Worm (Caenorhabditis elegans) whole organism, L2 larva: ENCODE data around the gene zgpa-1.

Source experiments
- C34F6.9 ChIP-seq: fragments of 150-350 bp; optimal IDR thresholded peaks from 2 replicates; lab custom pipeline; 2014; ENCODE audit warnings: missing biosample characterization, missing genetic modification characterization
- F13H6.1 ChIP-seq: sonication (generic microtip); optimal IDR thresholded peaks from 2 replicates; lab custom pipeline; 2016; ENCODE audit warnings: missing genetic modification characterization, missing compliant biosample characterization
- R02D3.7 ChIP-seq: fragments of 150-350 bp; optimal IDR thresholded peaks from 2 replicates; lab custom pipeline; 2014; ENCODE audit warnings: missing biosample characterization, missing genetic modification characterization
- Y55F3AM.14 ChIP-seq: fragments of 200-800 bp; sonication (Bioruptor generic); optimal IDR thresholded peaks from 2 replicates; lab custom pipeline; 2018; ENCODE audit warnings: mild to moderate bottlenecking, missing genetic modification characterization, missing compliant biosample characterization
- alr-1 ChIP-seq: fragments of 150-350 bp; optimal IDR thresholded peaks from 2 replicates; lab custom pipeline; 2014; ENCODE audit warnings: missing biosample characterization, missing genetic modification characterization
- aly-2 ChIP-seq: fragments of 150-350 bp; optimal IDR thresholded peaks from 2 replicates; lab custom pipeline; 2014; ENCODE audit warnings: missing biosample characterization, missing genetic modification characterization
- blmp-1 ChIP-seq: sonication (generic microtip); optimal IDR thresholded peaks from 2 replicates; lab custom pipeline; 2017; ENCODE audit warnings: missing genetic modification characterization, mild to moderate bottlenecking, missing compliant biosample characterization, antibody characterized with exemption, moderate library complexity; ENCODE audit not compliant: insufficient read depth
- ceh-82 ChIP-seq: fragments of 150-350 bp; optimal IDR thresholded peaks from 2 replicates; lab custom pipeline; 2014; ENCODE audit warnings: missing biosample characterization, missing genetic modification characterization
- crh-2 ChIP-seq: sonication (generic microtip); optimal IDR thresholded peaks from 2 replicates; lab custom pipeline; 2017; ENCODE audit warnings: missing biosample characterization, missing genetic modification characterization
- dmd-4 ChIP-seq: sonication (generic microtip); optimal IDR thresholded peaks from 2 replicates; lab custom pipeline; 2017; ENCODE audit warnings: missing biosample characterization, missing genetic modification characterization
- egl-27 ChIP-seq: sonication (generic microtip); optimal IDR thresholded peaks from 3 replicates; lab custom pipeline; 2017; ENCODE audit warnings: missing biosample characterization, missing genetic modification reagents, missing genetic modification characterization
- elt-1 ChIP-seq: fragments of 150-350 bp; optimal IDR thresholded peaks from 2 replicates; lab custom pipeline; 2014; ENCODE audit warnings: missing biosample characterization, missing genetic modification characterization
- elt-3 ChIP-seq: sonication (generic microtip); optimal IDR thresholded peaks from 2 replicates; lab custom pipeline; 2017; ENCODE audit warnings: missing biosample characterization, missing genetic modification characterization
- fos-1 ChIP-seq: fragments of 150-350 bp; optimal IDR thresholded peaks from 2 replicates; lab custom pipeline; 2014; ENCODE audit warnings: missing biosample characterization, missing genetic modification characterization
- gmeb-1 ChIP-seq: fragments of 150-350 bp; optimal IDR thresholded peaks from 2 replicates; lab custom pipeline; 2014; ENCODE audit warnings: missing biosample characterization, missing genetic modification characterization
- lin-13 ChIP-seq: fragments of 150-350 bp; optimal IDR thresholded peaks from 2 replicates; lab custom pipeline; 2014; ENCODE audit warnings: missing biosample characterization, missing genetic modification reagents, missing genetic modification characterization
- lin-39 ChIP-seq: fragments of 150-350 bp; optimal IDR thresholded peaks from 2 replicates; lab custom pipeline; 2014; ENCODE audit warnings: missing biosample characterization, missing genetic modification reagents, missing genetic modification characterization
- lsy-2 ChIP-seq, 2 experiments: fragments of 150-350 bp in 1 of 2; sonication (generic microtip) in 1 of 2; optimal IDR thresholded peaks; 2 replicates each; lab custom pipeline; 2014 to 2017; ENCODE audit warnings: missing biosample characterization in 2 of 2, missing genetic modification characterization in 2 of 2
- mab-5 ChIP-seq: fragments of 150-350 bp; optimal IDR thresholded peaks from 2 replicates; lab custom pipeline; 2014; ENCODE audit warnings: missing biosample characterization, missing genetic modification characterization
- mbf-1 ChIP-seq: sonication (generic microtip); optimal IDR thresholded peaks from 2 replicates; lab custom pipeline; 2017; ENCODE audit warnings: missing biosample characterization, missing genetic modification characterization
- nhr-10 ChIP-seq: sonication (generic microtip); optimal IDR thresholded peaks from 2 replicates; lab custom pipeline; 2017; ENCODE audit warnings: missing biosample characterization, missing genetic modification characterization
- nhr-11 ChIP-seq: fragments of 150-350 bp; optimal IDR thresholded peaks from 2 replicates; lab custom pipeline; 2014; ENCODE audit warnings: missing biosample characterization, missing genetic modification characterization
- nhr-21 ChIP-seq: fragments of 150-350 bp; optimal IDR thresholded peaks from 2 replicates; lab custom pipeline; 2014; ENCODE audit warnings: missing biosample characterization, missing genetic modification characterization
- nhr-23 ChIP-seq: fragments of 150-350 bp; optimal IDR thresholded peaks from 2 replicates; lab custom pipeline; 2014; ENCODE audit warnings: missing biosample characterization, missing genetic modification reagents, missing genetic modification characterization
- nhr-237 ChIP-seq: fragments of 150-350 bp; optimal IDR thresholded peaks from 2 replicates; lab custom pipeline; 2014; ENCODE audit warnings: missing biosample characterization, missing genetic modification characterization
- nhr-25 ChIP-seq: fragments of 150-350 bp; sonication (generic microtip); optimal IDR thresholded peaks from 3 replicates; lab custom pipeline; 2014; ENCODE audit warnings: missing biosample characterization, missing genetic modification characterization
- nhr-6 ChIP-seq: fragments of 150-350 bp; optimal IDR thresholded peaks from 2 replicates; lab custom pipeline; 2014; ENCODE audit warnings: missing biosample characterization, missing genetic modification characterization
- nhr-77 ChIP-seq: fragments of 150-350 bp; optimal IDR thresholded peaks from 2 replicates; lab custom pipeline; 2014; ENCODE audit warnings: missing biosample characterization, missing genetic modification characterization
- peb-1 ChIP-seq: fragments of 150-350 bp; optimal IDR thresholded peaks from 2 replicates; lab custom pipeline; 2014; ENCODE audit warnings: missing biosample characterization, missing genetic modification characterization
- skn-1 ChIP-seq: sonication (generic microtip); optimal IDR thresholded peaks from 2 replicates; lab custom pipeline; 2017; ENCODE audit warnings: missing biosample characterization, missing genetic modification characterization
- sma-3 ChIP-seq: sonication (generic microtip); optimal IDR thresholded peaks from 2 replicates; lab custom pipeline; 2016; ENCODE audit warnings: missing genetic modification reagents, missing genetic modification characterization, missing compliant biosample characterization
- sma-9 ChIP-seq, 2 experiments: fragments of 150-350 bp in 1 of 2; sonication (generic microtip) in 1 of 2; optimal IDR thresholded peaks; 2 replicates each; lab custom pipeline; 2014 to 2016; ENCODE audit warnings: missing genetic modification characterization in 2 of 2, mild to moderate bottlenecking in 1 of 2, missing biosample characterization in 1 of 2, missing compliant biosample characterization in 1 of 2, missing genetic modification reagents in 1 of 2, moderate library complexity in 1 of 2
- snpc-4 ChIP-seq: fragments of 150-350 bp; optimal IDR thresholded peaks from 2 replicates; lab custom pipeline; 2014; ENCODE audit warnings: missing biosample characterization, missing genetic modification characterization
- unc-39 ChIP-seq: fragments of 150-350 bp; optimal IDR thresholded peaks from 2 replicates; lab custom pipeline; 2014; ENCODE audit warnings: missing biosample characterization, missing genetic modification characterization
- unc-55 ChIP-seq: fragments of 150-350 bp; sonication (generic microtip); optimal IDR thresholded peaks from 3 replicates; lab custom pipeline; 2014; ENCODE audit warnings: missing biosample characterization, missing genetic modification reagents, missing genetic modification characterization
- unc-62 ChIP-seq: fragments of 150-350 bp; optimal IDR thresholded peaks from 2 replicates; lab custom pipeline; 2014; ENCODE audit warnings: missing biosample characterization, missing genetic modification reagents, missing genetic modification characterization
- zag-1 ChIP-seq: fragments of 150-350 bp; optimal IDR thresholded peaks from 2 replicates; lab custom pipeline; 2014; ENCODE audit warnings: missing biosample characterization, missing genetic modification characterization
- ztf-1 ChIP-seq: fragments of 200-800 bp; sonication (Bioruptor generic); conservative IDR thresholded peaks from 2 replicates; pipeline ENCODE4 v1.3.6; 2022; ENCODE audit warnings: missing genetic modification characterization, missing compliant biosample characterization
- ztf-11 ChIP-seq: sonication (generic microtip); optimal IDR thresholded peaks from 2 replicates; lab custom pipeline; 2017; ENCODE audit warnings: missing biosample characterization, missing genetic modification characterization
- ztf-4 ChIP-seq: fragments of 150-350 bp; optimal IDR thresholded peaks from 2 replicates; lab custom pipeline; 2014; ENCODE audit warnings: missing biosample characterization, missing genetic modification characterization

The zgpa-1 gene

ce11 chrIV:7812709-7813108 lies at the start of gene zgpa-1:
Gene zgpa-1 (minus strand): TSS chrIV:7812809.
- TF ChIP-seq nhr-237 (tag; lab: Kevin White, UChicago) (no peak), Y55F3AM.14 (GFP tag; lab: Kevin White, UChicago) (no peak), unc-39 (no peak)

- TF ChIP-seq skn-1 (tag; lab: Kevin White, UChicago) (no peak), mab-5 (tag; lab: Kevin White, UChicago) (no peak)
Observed at ce11 chrIV:7851291-7851690, 38.7 kb upstream of the zgpa-1 start.

ce11 chrIV:7850329-7850728 lies 37.7 kb upstream of the zgpa-1 start:
- no peak for TF ChIP-seq lin-39 (tag; lab: Kevin White, UChicago)
- no peak for TF ChIP-seq egl-27
- no peak for TF ChIP-seq elt-1 (tag; lab: Kevin White, UChicago)
- TF ChIP-seq gmeb-1 (tag; lab: Kevin White, UChicago) = no peak
- no peak for TF ChIP-seq nhr-10 (tag; lab: Kevin White, UChicago)
- no peak for TF ChIP-seq aly-2 (tag; lab: Kevin White, UChicago)

ce11 chrIV:7849235-7849634 lies 36.6 kb upstream of the zgpa-1 start:
- TF ChIP-seq nhr-10 (tag; lab: Kevin White, UChicago) (no peak), dmd-4 (tag; lab: Kevin White, UChicago) (no peak), unc-55 (no peak), gmeb-1 (tag; lab: Kevin White, UChicago) (no peak), mbf-1 (tag; lab: Kevin White, UChicago) (no peak), ztf-11 (no peak), Y55F3AM.14 (GFP tag; lab: Kevin White, UChicago) (no peak), F13H6.1 (tag; lab: Kevin White, UChicago) (no peak), zag-1 (tag; lab: Kevin White, UChicago) (no peak), blmp-1 (tag; lab: Kevin White, UChicago) (no peak), lin-13 (GFP tag; lab: Kevin White, UChicago) (no peak), skn-1 (tag; lab: Kevin White, UChicago) (no peak)

- TF ChIP-seq R02D3.7 (tag; lab: Kevin White, UChicago) = no peak
- no peak for TF ChIP-seq egl-27
- TF ChIP-seq zag-1 (tag; lab: Kevin White, UChicago) = no peak
- no peak for TF ChIP-seq elt-3
- TF ChIP-seq F13H6.1 (tag; lab: Kevin White, UChicago) = no peak
- TF ChIP-seq nhr-25 = no peak
- TF ChIP-seq dmd-4 (tag; lab: Kevin White, UChicago) = no peak
- TF ChIP-seq unc-55 = peak; percentile 14
Observed at ce11 chrIV:7846386-7846785, 33.8 kb upstream of the zgpa-1 start, which contains the start of gene C06A6.2. Gene C06A6.2 (plus strand): TSS chrIV:7846622.

- peak; percentile 17 for TF ChIP-seq ztf-4 (tag; lab: Kevin White, UChicago)
- no peak for TF ChIP-seq ztf-11
- no peak for TF ChIP-seq skn-1 (tag; lab: Kevin White, UChicago)
- no peak for TF ChIP-seq nhr-11 (tag; lab: Kevin White, UChicago)
- no peak for TF ChIP-seq nhr-10 (tag; lab: Kevin White, UChicago)
- TF ChIP-seq dmd-4 (tag; lab: Kevin White, UChicago) = no peak
- TF ChIP-seq elt-3 = no peak
- peak; percentile 49 for TF ChIP-seq lin-13 (GFP tag; lab: Kevin White, UChicago)
- TF ChIP-seq lin-39 (tag; lab: Kevin White, UChicago) = peak; percentile 32
- no peak for TF ChIP-seq unc-62 (GFP tag; lab: Kevin White, UChicago)
- no peak for TF ChIP-seq aly-2 (tag; lab: Kevin White, UChicago)
- peak; percentile 76 for TF ChIP-seq Y55F3AM.14 (GFP tag; lab: Kevin White, UChicago)
- no peak for TF ChIP-seq elt-1 (tag; lab: Kevin White, UChicago)
- TF ChIP-seq R02D3.7 (tag; lab: Kevin White, UChicago) = no peak
- TF ChIP-seq C34F6.9 (tag; lab: Kevin White, UChicago) = peak; percentile 85
- TF ChIP-seq egl-27 = no peak
- TF ChIP-seq mbf-1 (tag; lab: Kevin White, UChicago) = no peak
- no peak for TF ChIP-seq nhr-77
- no peak for TF ChIP-seq alr-1 (tag; lab: Kevin White, UChicago)
- no peak for TF ChIP-seq ceh-82 (tag; lab: Kevin White, UChicago)
- no peak for TF ChIP-seq peb-1
- peak; percentile 80 for TF ChIP-seq nhr-25
- no peak for TF ChIP-seq mab-5 (tag; lab: Kevin White, UChicago)
- TF ChIP-seq nhr-23 (tag; lab: Kevin White, UChicago) = peak; percentile 6
- no peak for TF ChIP-seq ztf-1 (GFP tag; lab: Robert Waterston, UW)
- TF ChIP-seq snpc-4 (tag; lab: Kevin White, UChicago) = no peak
- TF ChIP-seq nhr-21 (tag; lab: Kevin White, UChicago) = peak; percentile 49
- TF ChIP-seq sma-9 (GFP tag; optimal IDR thresholded peaks at IDR 0.05; lab: Kevin White, UChicago) = peak; percentile 77
- no peak for TF ChIP-seq sma-9 (tag; optimal IDR thresholded peaks at IDR 0.05; lab: Kevin White, UChicago)
- peak; percentile 63 for TF ChIP-seq crh-2
- TF ChIP-seq sma-3 (GFP tag; lab: Kevin White, UChicago) = peak; percentile 74
- TF ChIP-seq unc-55 = peak; percentile 21
- peak; percentile 34 to 65 for TF ChIP-seq lsy-2 (tag; optimal IDR thresholded peaks at IDR 0.05; lab: Kevin White, UChicago)
- no peak for TF ChIP-seq nhr-6
- peak; percentile 66 for TF ChIP-seq fos-1 (tag; lab: Kevin White, UChicago)
Observed at ce11 chrIV:7845585-7845984, 33.0 kb upstream of the zgpa-1 start.
